Worm (Caenorhabditis elegans): ENCODE data around the gene T04F8.3.

T04F8.3 gene

DNA sequence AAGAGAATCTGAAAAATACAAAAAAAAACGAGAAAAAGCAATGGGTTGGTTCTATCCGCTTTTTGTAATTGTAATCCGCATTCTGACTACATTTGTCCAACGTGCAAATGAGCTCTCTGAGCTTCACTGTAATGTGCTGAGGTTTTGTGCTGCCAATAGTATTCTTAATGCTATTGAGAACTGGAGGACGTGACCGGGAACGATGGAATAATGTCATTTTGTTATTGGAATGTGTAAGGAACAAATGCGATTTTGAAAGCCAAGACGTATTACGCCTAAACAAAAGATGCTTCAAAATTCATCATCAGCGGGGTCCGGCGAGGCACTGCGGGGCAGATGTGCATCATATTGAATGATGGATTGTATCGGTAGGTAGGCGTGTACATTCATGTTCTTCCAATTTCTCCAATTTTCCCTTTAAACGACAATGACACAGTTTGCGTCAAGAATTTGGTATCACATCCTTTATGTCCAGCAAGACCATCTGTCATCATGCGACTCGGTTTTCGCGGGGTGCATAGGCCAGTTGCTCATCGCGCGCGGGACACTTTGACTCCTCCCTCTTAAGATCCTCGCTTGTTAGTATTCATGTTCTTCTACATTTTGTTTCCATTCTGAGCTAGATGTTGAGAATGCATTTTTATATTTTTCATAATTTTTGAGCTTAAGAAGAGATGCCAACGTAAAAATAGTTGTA lies 14.8 kb downstream of the T04F8.3 start:
- peak; percentile 7 for TF ChIP-seq mab-5 (tag; optimal IDR thresholded peaks at IDR 0.05)
- TF ChIP-seq fos-1 (tag; optimal IDR thresholded peaks at IDR 0.05), result no peak

DNA sequence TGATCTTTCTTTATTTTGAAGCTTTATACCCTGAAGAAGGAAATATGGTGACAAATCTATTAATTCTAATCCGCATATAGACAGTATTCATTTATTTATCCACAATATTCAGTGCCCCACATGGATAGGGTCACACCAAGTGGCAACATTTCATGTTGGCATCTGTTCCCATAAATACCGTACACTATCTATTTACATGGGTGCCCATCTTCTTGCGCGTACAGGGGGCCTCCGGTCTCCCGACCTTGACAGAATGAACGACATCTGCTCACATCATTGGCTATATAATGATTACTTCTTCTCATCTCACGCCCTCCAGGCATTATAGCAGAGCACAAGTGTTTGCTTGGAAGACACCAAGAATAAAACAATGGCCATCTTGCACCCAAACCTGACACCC lies 17.1 kb downstream of the T04F8.3 start:
- TF ChIP-seq ztf-4 (tag; optimal IDR thresholded peaks at IDR 0.05) (no peak), nhr-77 (tag; optimal IDR thresholded peaks at IDR 0.05) (no peak), snpc-4 (tag; optimal IDR thresholded peaks at IDR 0.05) (no peak), nhr-237 (tag; optimal IDR thresholded peaks at IDR 0.05) (no peak), ceh-82 (tag; optimal IDR thresholded peaks at IDR 0.05) (no peak), peb-1 (tag; optimal IDR thresholded peaks at IDR 0.05) (no peak), alr-1 (tag; optimal IDR thresholded peaks at IDR 0.05) (no peak), mdl-1 (tag; optimal IDR thresholded peaks at IDR 0.05) (no peak), sem-4 (tag; optimal IDR thresholded peaks at IDR 0.05) (no peak), aly-2 (tag; optimal IDR thresholded peaks at IDR 0.05) (no peak), ama-1 (optimal IDR thresholded peaks at IDR 0.05) (no peak), zag-1 (tag; optimal IDR thresholded peaks at IDR 0.05) (no peak), nhr-12 (tag; optimal IDR thresholded peaks at IDR 0.05) (no peak), sma-9 (GFP tag; optimal IDR thresholded peaks at IDR 0.05) (no peak), sma-9 (tag; optimal IDR thresholded peaks at IDR 0.05) (no peak), unc-39 (tag; optimal IDR thresholded peaks at IDR 0.05) (no peak), mbf-1 (tag; optimal IDR thresholded peaks at IDR 0.05) (no peak), unc-62 (GFP tag; optimal IDR thresholded peaks at IDR 0.05) (no peak), crh-2 (tag; optimal IDR thresholded peaks at IDR 0.05) (no peak), elt-3 (tag; optimal IDR thresholded peaks at IDR 0.05) (no peak)

DNA sequence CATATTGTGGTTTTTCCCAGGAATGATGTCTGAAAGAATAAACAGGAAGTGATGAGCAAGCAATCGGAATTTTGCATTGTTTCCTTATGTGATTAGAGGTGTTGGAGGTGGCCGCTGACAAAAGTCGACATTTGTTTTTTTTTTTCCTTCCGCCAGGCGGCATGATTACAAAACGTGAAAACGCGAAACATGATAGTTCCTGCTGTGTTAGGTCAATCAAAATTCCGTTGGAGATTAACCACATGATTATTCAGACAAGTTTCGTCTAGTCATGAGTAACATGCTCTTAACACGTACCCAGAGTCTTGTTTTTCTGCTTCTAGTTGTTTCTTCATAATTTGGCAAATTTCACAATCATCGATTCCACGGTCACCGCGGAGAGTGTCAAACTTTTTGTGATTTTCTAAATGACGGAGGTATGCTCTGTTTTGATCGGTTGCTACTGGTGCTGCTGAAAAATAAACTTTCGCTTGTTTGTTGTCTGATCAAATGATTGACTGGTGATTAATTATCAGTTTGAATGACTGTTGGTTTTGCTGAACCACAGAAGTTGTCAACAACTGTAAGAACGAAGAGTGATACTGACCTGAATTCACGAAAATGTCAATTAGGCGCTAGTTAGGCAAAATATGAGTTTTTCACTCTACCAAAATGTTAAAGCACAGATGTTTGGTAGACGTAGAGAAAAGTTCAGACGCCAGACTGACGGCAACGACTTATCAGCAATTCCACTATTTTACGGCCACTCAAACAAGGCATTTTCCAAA lies 21.0 kb downstream of the T04F8.3 start:
- TF ChIP-seq nhr-10 (tag; optimal IDR thresholded peaks at IDR 0.05) (no peak), nhr-11 (tag; optimal IDR thresholded peaks at IDR 0.05) (no peak), mbf-1 (tag; optimal IDR thresholded peaks at IDR 0.05) (no peak), elt-1 (tag; optimal IDR thresholded peaks at IDR 0.05) (no peak), lin-13 (GFP tag; optimal IDR thresholded peaks at IDR 0.05) (no peak)

DNA sequence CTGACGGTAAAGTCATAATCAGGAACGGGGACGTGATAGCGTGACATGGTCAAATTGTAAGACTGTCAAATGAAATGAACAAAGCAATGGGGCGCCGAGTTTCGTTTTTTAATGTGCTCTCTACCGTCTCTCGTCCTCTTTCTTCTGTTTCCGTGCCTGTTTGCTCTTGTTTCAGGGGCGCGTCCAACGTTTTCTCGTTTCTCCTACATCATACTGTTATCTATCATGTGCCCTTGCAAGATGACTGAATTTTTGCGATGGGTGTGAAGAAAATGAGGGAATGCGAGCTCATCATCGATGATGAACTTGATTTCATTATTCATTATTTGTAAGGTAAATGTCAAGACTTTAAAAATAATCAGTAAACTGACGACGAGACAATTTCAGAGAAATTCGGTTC lies 22.4 kb downstream of the T04F8.3 start, which contains the start of gene T04F8.7:
T04F8.7 (minus strand) TSS at position 130 of the 400 bp plus-strand sequence.
- TF ChIP-seq F13H6.1 (tag; optimal IDR thresholded peaks at IDR 0.05) (peak; percentile 6), blmp-1 (tag; optimal IDR thresholded peaks at IDR 0.05; ENCODE audit: insufficient read depth) (no peak), fos-1 (tag; optimal IDR thresholded peaks at IDR 0.05) (peak; percentile 83), mbf-1 (tag; optimal IDR thresholded peaks at IDR 0.05) (no peak), Y55F3AM.14 (GFP tag; optimal IDR thresholded peaks at IDR 0.05) (no peak), unc-39 (tag; optimal IDR thresholded peaks at IDR 0.05) (no peak), lin-39 (tag; optimal IDR thresholded peaks at IDR 0.05) (no peak), elt-3 (tag; optimal IDR thresholded peaks at IDR 0.05) (no peak), sma-9 (GFP tag; optimal IDR thresholded peaks at IDR 0.05) (peak; percentile 24), sma-9 (tag; optimal IDR thresholded peaks at IDR 0.05) (no peak), nhr-12 (tag; optimal IDR thresholded peaks at IDR 0.05) (no peak), nhr-21 (tag; optimal IDR thresholded peaks at IDR 0.05) (no peak), lsy-2 (tag; optimal IDR thresholded peaks at IDR 0.05) (no peak), ceh-82 (tag; optimal IDR thresholded peaks at IDR 0.05) (no peak), lin-11 (tag; optimal IDR thresholded peaks at IDR 0.05) (no peak), ama-1 (optimal IDR thresholded peaks at IDR 0.05) (no peak), alr-1 (tag; optimal IDR thresholded peaks at IDR 0.05) (no peak), crh-2 (tag; optimal IDR thresholded peaks at IDR 0.05) (peak; percentile 11), sem-4 (tag; optimal IDR thresholded peaks at IDR 0.05) (no peak), nhr-6 (tag; optimal IDR thresholded peaks at IDR 0.05) (no peak), egl-27 (tag; optimal IDR thresholded peaks at IDR 0.05) (no peak), snpc-4 (tag; optimal IDR thresholded peaks at IDR 0.05) (no peak)
